Worm (Caenorhabditis elegans) whole organism, late embryonic: ENCODE data around the gene rike-1.

Source experiments
- C08G9.2 ChIP-seq: sonication (generic microtip); optimal IDR thresholded peaks from 2 replicates; lab custom pipeline; 2016; ENCODE audit warnings: mild to moderate bottlenecking, missing genetic modification characterization, moderate library complexity, missing compliant biosample characterization
- F13H6.1 ChIP-seq: sonication (generic microtip); optimal IDR thresholded peaks from 2 replicates; lab custom pipeline; 2016; ENCODE audit warnings: missing genetic modification characterization, missing compliant biosample characterization
- T23F11.4 ChIP-seq: fragments of 200-800 bp; sonication (Bioruptor generic); optimal IDR thresholded peaks from 2 replicates; lab custom pipeline; 2018; ENCODE audit warnings: mild to moderate bottlenecking, missing genetic modification characterization, missing compliant biosample characterization
- Y22D7AL.16 ChIP-seq: sonication (generic microtip); optimal IDR thresholded peaks from 2 replicates; lab custom pipeline; 2016; ENCODE audit warnings: missing genetic modification characterization, missing compliant biosample characterization
- ahr-1 ChIP-seq: sonication (generic microtip); optimal IDR thresholded peaks from 2 replicates; lab custom pipeline; 2016; ENCODE audit warnings: missing genetic modification characterization, missing compliant biosample characterization
- ceh-24 ChIP-seq: sonication (generic microtip); optimal IDR thresholded peaks from 2 replicates; lab custom pipeline; 2016; ENCODE audit warnings: mild to moderate bottlenecking, missing genetic modification characterization, missing compliant biosample characterization
- ceh-30 ChIP-seq: fragments of 150-350 bp; optimal IDR thresholded peaks from 2 replicates; lab custom pipeline; 2014; ENCODE audit warnings: missing biosample characterization, missing genetic modification characterization
- ceh-34 ChIP-seq: sonication (generic microtip); optimal IDR thresholded peaks from 2 replicates; lab custom pipeline; 2016; ENCODE audit warnings: mild to moderate bottlenecking, missing genetic modification characterization, missing compliant biosample characterization
- ceh-45 ChIP-seq: fragments of 200-800 bp; sonication (Bioruptor generic); IDR thresholded peaks from 2 replicates; pipeline ENCODE4 v1.3.6; 2022; ENCODE audit warnings: missing genetic modification reagents, missing genetic modification characterization, missing compliant biosample characterization
- ceh-6 ChIP-seq: fragments of 200-800 bp; sonication (Bioruptor generic); optimal IDR thresholded peaks from 2 replicates; lab custom pipeline; 2018; ENCODE audit warnings: mild to moderate bottlenecking, missing genetic modification characterization, missing compliant biosample characterization
- dmd-4 ChIP-seq: sonication (generic microtip); optimal IDR thresholded peaks from 2 replicates; lab custom pipeline; 2016; ENCODE audit warnings: borderline replicate concordance, missing genetic modification characterization, missing compliant biosample characterization
- elt-2 ChIP-seq: sonication (generic microtip); optimal IDR thresholded peaks from 2 replicates; lab custom pipeline; 2016; ENCODE audit warnings: missing genetic modification reagents, missing genetic modification characterization, missing compliant biosample characterization
- ets-4 ChIP-seq: sonication (generic microtip); optimal IDR thresholded peaks from 2 replicates; lab custom pipeline; 2016; ENCODE audit warnings: missing genetic modification characterization, missing compliant biosample characterization
- fax-1 ChIP-seq: sonication (generic microtip); optimal IDR thresholded peaks from 2 replicates; lab custom pipeline; 2016; ENCODE audit warnings: missing genotype, missing genetic modification characterization, missing compliant biosample characterization
- fkh-10 ChIP-seq: fragments of 150-350 bp; optimal IDR thresholded peaks from 2 replicates; lab custom pipeline; 2014; ENCODE audit warnings: missing biosample characterization, missing genetic modification reagents, missing genetic modification characterization
- gmeb-2 ChIP-seq: sonication (generic microtip); optimal IDR thresholded peaks from 2 replicates; lab custom pipeline; 2016; ENCODE audit warnings: missing genetic modification characterization, inconsistent platforms, missing compliant biosample characterization
- hlh-13 ChIP-seq: fragments of 200-800 bp; sonication (Bioruptor generic); optimal IDR thresholded peaks from 2 replicates; lab custom pipeline; 2018; ENCODE audit warnings: mild to moderate bottlenecking, missing genetic modification characterization, missing compliant biosample characterization
- hlh-30 ChIP-seq: sonication (generic microtip); optimal IDR thresholded peaks from 2 replicates; lab custom pipeline; 2017; ENCODE audit warnings: antibody characterized with exemption, missing genetic modification characterization, missing compliant biosample characterization; ENCODE audit not compliant: insufficient read depth
- lim-6 ChIP-seq: sonication (generic microtip); optimal IDR thresholded peaks from 2 replicates; lab custom pipeline; 2016; ENCODE audit warnings: missing genetic modification characterization, missing compliant biosample characterization
- lin-11 ChIP-seq: fragments of 200-800 bp; sonication (Bioruptor generic); optimal IDR thresholded peaks from 2 replicates; lab custom pipeline; 2018; ENCODE audit warnings: mild to moderate bottlenecking, missing genetic modification characterization, missing compliant biosample characterization
- madf-2 ChIP-seq: sonication (generic microtip); optimal IDR thresholded peaks from 2 replicates; lab custom pipeline; 2017; ENCODE audit warnings: missing genetic modification characterization, missing compliant biosample characterization
- mec-3 ChIP-seq: sonication (generic microtip); optimal IDR thresholded peaks from 2 replicates; lab custom pipeline; 2016; ENCODE audit warnings: borderline replicate concordance, missing genetic modification characterization, missing compliant biosample characterization
- nfya-1 ChIP-seq: sonication (generic microtip); optimal IDR thresholded peaks from 2 replicates; lab custom pipeline; 2017; ENCODE audit warnings: missing genetic modification characterization, mild to moderate bottlenecking, missing compliant biosample characterization, antibody characterized with exemption, moderate library complexity
- nhr-11 ChIP-seq: fragments of 150-350 bp; optimal IDR thresholded peaks from 2 replicates; lab custom pipeline; 2014; ENCODE audit warnings: missing biosample characterization, missing genetic modification characterization
- odd-2 ChIP-seq: sonication (generic microtip); optimal IDR thresholded peaks from 2 replicates; lab custom pipeline; 2017; ENCODE audit warnings: antibody characterized with exemption, mild to moderate bottlenecking, missing genetic modification characterization, missing compliant biosample characterization
- pag-3 ChIP-seq: sonication (generic microtip); optimal IDR thresholded peaks from 2 replicates; lab custom pipeline; 2016; ENCODE audit warnings: missing compliant biosample characterization, missing genetic modification characterization, borderline replicate concordance
- pax-1 ChIP-seq: fragments of 150-350 bp; optimal IDR thresholded peaks from 2 replicates; lab custom pipeline; 2014; ENCODE audit warnings: missing biosample characterization, missing genetic modification characterization
- pha-2 ChIP-seq: sonication (generic microtip); optimal IDR thresholded peaks from 2 replicates; lab custom pipeline; 2017; ENCODE audit warnings: mild to moderate bottlenecking, missing genetic modification characterization, missing compliant biosample characterization
- pha-4 ChIP-seq: fragments of 150-350 bp; optimal IDR thresholded peaks from 2 replicates; lab custom pipeline; 2018; ENCODE audit warnings: missing biosample characterization, missing genetic modification reagents, missing genetic modification characterization
- pqm-1 ChIP-seq: sonication (generic microtip); optimal IDR thresholded peaks from 2 replicates; lab custom pipeline; 2016; ENCODE audit warnings: missing genetic modification characterization, missing compliant biosample characterization
- rnt-1 ChIP-seq: sonication (generic microtip); optimal IDR thresholded peaks from 2 replicates; lab custom pipeline; 2016; ENCODE audit warnings: missing genetic modification characterization, missing compliant biosample characterization
- sdc-2 ChIP-seq: sonication (generic microtip); optimal IDR thresholded peaks from 2 replicates; lab custom pipeline; 2016; ENCODE audit warnings: missing genotype, missing genetic modification characterization, missing compliant biosample characterization
- syd-9 ChIP-seq: sonication (generic microtip); optimal IDR thresholded peaks from 2 replicates; lab custom pipeline; 2016; ENCODE audit warnings: mild to moderate bottlenecking, missing genetic modification characterization, moderate library complexity, missing compliant biosample characterization
- tbx-2 ChIP-seq: sonication (generic microtip); optimal IDR thresholded peaks from 2 replicates; lab custom pipeline; 2016; ENCODE audit warnings: missing genetic modification characterization, missing compliant biosample characterization
- tbx-7 ChIP-seq: sonication (generic microtip); optimal IDR thresholded peaks from 2 replicates; lab custom pipeline; 2016; ENCODE audit warnings: missing genotype, missing genetic modification characterization, missing compliant biosample characterization

rike-1 gene

DNA sequence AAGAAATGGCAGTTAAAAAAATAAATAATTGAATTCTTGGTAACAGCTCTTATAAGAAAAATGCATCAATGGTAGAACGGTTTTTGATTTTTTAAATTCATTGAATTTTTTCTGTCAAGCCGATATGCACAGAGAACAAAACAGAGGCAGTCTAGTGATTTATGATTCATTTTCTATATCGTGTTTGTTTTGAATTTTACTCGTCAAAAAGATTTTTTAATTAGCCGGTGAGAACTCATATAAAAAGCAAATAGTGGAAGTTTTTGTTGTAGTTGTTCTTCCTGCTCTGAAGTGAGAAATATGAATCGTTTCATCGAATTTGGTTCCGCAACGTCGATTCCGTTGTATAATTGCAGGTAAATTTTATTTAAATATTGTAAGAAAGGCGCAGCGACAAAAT is 13.6 kb upstream of the rike-1 start, which contains the start of gene srt-32:
Gene srt-32 (plus strand): TSS at position 301 of the 400 bp plus-strand sequence.
- TF ChIP-seq odd-2 (tag; lab: Kevin White, UChicago) = no peak
- TF ChIP-seq sdc-2 = no peak
- no peak for TF ChIP-seq syd-9 (tag; lab: Kevin White, UChicago)
- no peak for TF ChIP-seq ets-4 (tag; lab: Kevin White, UChicago)
- no peak for TF ChIP-seq pha-4
- TF ChIP-seq ceh-24 (tag; lab: Kevin White, UChicago) = no peak
- TF ChIP-seq tbx-7 (tag; lab: Kevin White, UChicago) = no peak
- no peak for TF ChIP-seq hlh-13 (GFP tag; lab: Kevin White, UChicago)
- no peak for TF ChIP-seq tbx-2 (tag; lab: Kevin White, UChicago)

DNA sequence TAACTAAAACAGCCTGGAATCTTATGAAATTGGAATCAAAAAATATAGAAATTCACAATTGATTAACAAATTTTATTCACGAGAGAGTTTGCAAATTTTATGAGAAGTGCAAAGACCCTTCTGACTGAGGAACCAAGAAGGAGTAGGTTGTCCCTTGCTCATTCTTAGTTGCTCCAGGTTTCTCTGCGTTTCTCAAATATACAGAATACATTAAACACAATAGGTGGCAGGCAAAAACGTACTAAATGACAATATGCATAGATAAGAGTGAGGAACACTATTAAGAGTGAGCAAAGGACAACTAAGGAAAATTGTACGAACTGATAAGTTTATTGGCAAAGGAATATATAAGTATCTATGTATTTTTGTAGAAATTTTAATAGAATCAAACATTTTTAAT is 13.1 kb upstream of the rike-1 start, which contains the start of gene C53A5.9:
Gene C53A5.9 (minus strand): TSS at position 101 of the 400 bp plus-strand sequence.
- no peak for TF ChIP-seq pha-4
- TF ChIP-seq, all 69 proteins: peak for 0

ce11 chrV:14556187-14556586 is 10.5 kb upstream of the rike-1 start, which contains the start of gene srg-47:
TSS of gene srg-47 (minus strand) at chrV:14556287.
- TF ChIP-seq nhr-11 (tag; lab: Kevin White, UChicago) (no peak), hlh-13 (GFP tag; lab: Kevin White, UChicago) (no peak), lim-6 (tag; lab: Kevin White, UChicago) (no peak), T23F11.4 (no peak)

- TF ChIP-seq lim-6 (tag; lab: Kevin White, UChicago) (no peak), nfya-1 (tag; lab: Kevin White, UChicago) (no peak), ahr-1 (tag; lab: Kevin White, UChicago) (no peak), C08G9.2 (tag; lab: Kevin White, UChicago) (no peak), tbx-2 (tag; lab: Kevin White, UChicago) (no peak), odd-2 (tag; lab: Kevin White, UChicago) (no peak), ceh-34 (tag; lab: Kevin White, UChicago) (peak; percentile 66), pha-4 (no peak)
Observed at ce11 chrV:14548510-14548909, 2.8 kb upstream of the rike-1 start.

ce11 chrV:14546569-14546968 is 903 bp upstream of the rike-1 start, which contains the start of gene C53A5.13:
TSS of gene C53A5.13 (plus strand) at chrV:14546869.
- TF ChIP-seq pax-1 (tag; lab: Kevin White, UChicago) = no peak
- TF ChIP-seq hlh-30 (tag; lab: Kevin White, UChicago) = no peak
- TF ChIP-seq sdc-2 = no peak
- TF ChIP-seq ceh-45 (GFP tag; lab: Robert Waterston, UW) = no peak
- no peak for TF ChIP-seq fkh-10 (GFP tag; lab: Kevin White, UChicago)
- TF ChIP-seq madf-2 (tag; lab: Kevin White, UChicago) = no peak
- TF ChIP-seq fax-1 (tag; lab: Kevin White, UChicago) = no peak
- TF ChIP-seq gmeb-2 = no peak
- no peak for TF ChIP-seq rnt-1 (tag; lab: Kevin White, UChicago)
- no peak for TF ChIP-seq mec-3
- no peak for TF ChIP-seq Y22D7AL.16 (tag; lab: Kevin White, UChicago)
- TF ChIP-seq pqm-1 = no peak

DNA sequence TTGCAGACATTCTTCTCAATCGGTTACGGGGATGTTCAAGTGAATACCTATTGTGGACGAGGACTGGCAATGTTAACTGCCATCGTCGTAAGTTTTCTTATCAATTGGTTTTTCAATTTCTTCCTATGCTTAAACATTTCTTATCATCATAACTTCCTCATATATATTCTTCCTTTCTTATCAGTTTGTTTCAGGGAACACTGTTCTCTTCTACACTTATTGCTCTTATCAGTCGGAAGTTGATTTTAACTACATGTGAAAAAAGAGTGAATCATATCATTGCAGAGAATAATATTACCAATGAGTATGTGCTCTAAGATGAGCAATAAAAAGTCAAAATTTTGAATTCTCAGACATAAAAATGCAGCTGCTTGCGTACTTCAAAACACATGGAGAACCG is 3.5 kb downstream of the rike-1 start:
- TF ChIP-seq lin-11 (tag; lab: Kevin White, UChicago) (no peak), F13H6.1 (tag; lab: Kevin White, UChicago) (no peak), pag-3 (tag; lab: Kevin White, UChicago) (no peak), pha-2 (tag; lab: Kevin White, UChicago) (no peak), dmd-4 (tag; lab: Kevin White, UChicago) (no peak), ceh-30 (tag; lab: Kevin White, UChicago) (no peak), ceh-6 (GFP tag; lab: Kevin White, UChicago) (no peak), elt-2 (tag; lab: Kevin White, UChicago) (peak; percentile 96)
